Worm (Caenorhabditis elegans) whole organism, young adult: ENCODE measurements around the gene srab-6.

Experiments used
- B0019.2 ChIP-seq: fragments of 200-800 bp; sonication (Bioruptor generic); conservative IDR thresholded peaks from 2 replicates; pipeline ENCODE4 v1.3.6; 2022; ENCODE audit warnings: missing genetic modification reagents, missing genetic modification characterization, missing compliant biosample characterization
- B0035.1 ChIP-seq: sonication (generic microtip); optimal IDR thresholded peaks from 2 replicates; lab custom pipeline; 2016; ENCODE audit warnings: missing genetic modification characterization, mild to moderate bottlenecking, missing compliant biosample characterization, missing genotype, missing genetic modification reagents
- B0336.3 ChIP-seq: fragments of 200-800 bp; sonication (Bioruptor generic); IDR thresholded peaks from 2 replicates; pipeline ENCODE4 v1.3.6; 2022; ENCODE audit warnings: missing genetic modification characterization, missing compliant biosample characterization
- F52B5.7 ChIP-seq: sonication (generic microtip); optimal IDR thresholded peaks from 2 replicates; lab custom pipeline; 2016; ENCODE audit warnings: mild to moderate bottlenecking, missing genetic modification characterization, missing compliant biosample characterization
- F55B11.4 ChIP-seq: sonication (generic microtip); optimal IDR thresholded peaks from 2 replicates; lab custom pipeline; 2016; ENCODE audit warnings: missing compliant biosample characterization, missing genetic modification characterization, borderline replicate concordance; ENCODE audit not compliant: insufficient read depth
- K12H6.12 ChIP-seq: fragments of 200-800 bp; sonication (Bioruptor generic); optimal IDR thresholded peaks from 2 replicates; lab custom pipeline; 2018; ENCODE audit warnings: mild to moderate bottlenecking, missing genetic modification characterization, missing compliant biosample characterization
- Y53G8AR.9 ChIP-seq: fragments of 200-800 bp; sonication (Bioruptor generic); conservative IDR thresholded peaks from 2 replicates; pipeline ENCODE4 v1.3.6; 2022; ENCODE audit warnings: missing genetic modification reagents, missing genetic modification characterization, missing compliant biosample characterization
- Y79H2A.3 ChIP-seq: fragments of 200-800 bp; sonication (Bioruptor generic); conservative IDR thresholded peaks from 2 replicates; pipeline ENCODE4 v1.3.6; 2022; ENCODE audit warnings: missing genetic modification reagents, missing genetic modification characterization, missing compliant biosample characterization
- Y95B8A.8 ChIP-seq: fragments of 200-800 bp; sonication (Bioruptor generic); IDR thresholded peaks from 2 replicates; pipeline ENCODE4 v1.3.6; 2022; ENCODE audit warnings: missing genetic modification reagents, missing genetic modification characterization, missing compliant biosample characterization
- akir-1 ChIP-seq: fragments of 200-800 bp; sonication (Bioruptor generic); optimal IDR thresholded peaks from 2 replicates; lab custom pipeline; 2018; ENCODE audit warnings: mild to moderate bottlenecking, missing genetic modification characterization, moderate library complexity, missing compliant biosample characterization
- athp-1 ChIP-seq: sonication (generic microtip); optimal IDR thresholded peaks from 2 replicates; lab custom pipeline; 2017; ENCODE audit warnings: mild to moderate bottlenecking, missing genetic modification characterization, missing compliant biosample characterization
- ceh-58 ChIP-seq: fragments of 200-800 bp; sonication (Bioruptor generic); IDR thresholded peaks from 2 replicates; pipeline ENCODE4 v1.3.6; 2022; ENCODE audit warnings: missing genetic modification characterization, missing compliant biosample characterization
- chd-7 ChIP-seq: sonication (generic microtip); optimal IDR thresholded peaks from 2 replicates; lab custom pipeline; 2016; ENCODE audit warnings: mild to moderate bottlenecking, missing genetic modification characterization, moderate library complexity, missing compliant biosample characterization
- dox-1 ChIP-seq: fragments of 200-800 bp; sonication (Bioruptor generic); IDR thresholded peaks from 2 replicates; pipeline ENCODE4 v1.3.6; 2022; ENCODE audit warnings: missing genetic modification reagents, missing genetic modification characterization, missing compliant biosample characterization
- ets-4 ChIP-seq: fragments of 200-800 bp; sonication (Bioruptor generic); optimal IDR thresholded peaks from 2 replicates; lab custom pipeline; 2018; ENCODE audit warnings: mild to moderate bottlenecking, missing genetic modification characterization, missing compliant biosample characterization
- gei-17 ChIP-seq: fragments of 200-800 bp; sonication (Bioruptor generic); optimal IDR thresholded peaks from 2 replicates; lab custom pipeline; 2018; ENCODE audit warnings: mild to moderate bottlenecking, missing genetic modification characterization, missing compliant biosample characterization
- him-1 ChIP-seq: sonication (generic microtip); optimal IDR thresholded peaks from 2 replicates; lab custom pipeline; 2016; ENCODE audit warnings: missing genotype, missing genetic modification reagents, missing genetic modification characterization, missing compliant biosample characterization
- hmg-1.2 ChIP-seq: fragments of 200-800 bp; sonication (Bioruptor generic); IDR thresholded peaks from 2 replicates; pipeline ENCODE4 v1.3.6; 2022; ENCODE audit warnings: missing genetic modification reagents, missing genetic modification characterization, missing compliant biosample characterization
- lag-1 ChIP-seq: fragments of 200-800 bp; sonication (Bioruptor generic); IDR thresholded peaks from 2 replicates; pipeline ENCODE4 v1.3.6; 2022; ENCODE audit warnings: missing genetic modification reagents, missing genetic modification characterization, missing compliant biosample characterization
- lin-35 ChIP-seq, 3 experiments: fragments of 150-350 bp in 2 of 3; sonication (generic microtip) in 1 of 3; optimal IDR thresholded peaks; 2 replicates each; lab custom pipeline; 2014 to 2018; ENCODE audit warnings: missing biosample characterization in 3 of 3, missing genetic modification characterization in 3 of 3, missing genetic modification reagents in 3 of 3
- lin-54 ChIP-seq: fragments of 200-800 bp; sonication (Bioruptor generic); optimal IDR thresholded peaks from 2 replicates; lab custom pipeline; 2018; ENCODE audit warnings: mild to moderate bottlenecking, missing genetic modification characterization, missing compliant biosample characterization
- lir-1 ChIP-seq: fragments of 200-800 bp; sonication (Bioruptor generic); conservative IDR thresholded peaks from 2 replicates; pipeline ENCODE4 v1.3.6; 2022; ENCODE audit warnings: missing genetic modification reagents, missing genetic modification characterization, missing compliant biosample characterization
- madf-10 ChIP-seq: sonication (generic microtip); optimal IDR thresholded peaks from 2 replicates; lab custom pipeline; 2016; ENCODE audit warnings: mild to moderate bottlenecking, missing genetic modification characterization, missing compliant biosample characterization
- madf-6 ChIP-seq: fragments of 200-800 bp; sonication (Bioruptor generic); IDR thresholded peaks from 2 replicates; pipeline ENCODE4 v1.3.6; 2022; ENCODE audit warnings: missing genetic modification reagents, missing genetic modification characterization, missing compliant biosample characterization
- mcd-1 ChIP-seq: fragments of 200-800 bp; sonication (Bioruptor generic); IDR thresholded peaks from 2 replicates; pipeline ENCODE4 v1.3.6; 2022; ENCODE audit warnings: missing genetic modification reagents, missing genetic modification characterization, missing compliant biosample characterization
- mel-28 ChIP-seq: sonication (generic microtip); optimal IDR thresholded peaks from 2 replicates; lab custom pipeline; 2016; ENCODE audit warnings: borderline replicate concordance, mild to moderate bottlenecking, missing genetic modification characterization, missing compliant biosample characterization
- nfya-2 ChIP-seq: fragments of 200-800 bp; sonication (Bioruptor generic); IDR thresholded peaks from 2 replicates; pipeline ENCODE4 v1.3.6; 2022; ENCODE audit warnings: missing genetic modification reagents, missing genetic modification characterization, missing compliant biosample characterization
- nhr-80 ChIP-seq: sonication (generic microtip); optimal IDR thresholded peaks from 2 replicates; lab custom pipeline; 2016; ENCODE audit warnings: missing genetic modification characterization, missing compliant biosample characterization
- rec-8 ChIP-seq, 2 experiments: sonication (generic microtip); optimal IDR thresholded peaks; 2 replicates each; lab custom pipeline; 2016; ENCODE audit warnings: mild to moderate bottlenecking in 2 of 2, missing genetic modification characterization in 2 of 2, missing genetic modification reagents in 2 of 2, missing genotype in 2 of 2, missing biosample characterization in 1 of 2, missing compliant biosample characterization in 1 of 2, moderate library complexity in 1 of 2
- snpc-3.4 ChIP-seq: sonication (generic microtip); optimal IDR thresholded peaks from 2 replicates; lab custom pipeline; 2017; ENCODE audit warnings: missing genetic modification characterization, mild to moderate bottlenecking, missing compliant biosample characterization, antibody characterized with exemption, moderate library complexity, missing genotype, missing genetic modification reagents
- snpc-4 ChIP-seq, 5 experiments: fragments of 150-350 bp in 1 of 5; sonication (generic microtip) in 4 of 5; optimal IDR thresholded peaks; 2 replicates each; lab custom pipeline; 2014 to 2018; ENCODE audit warnings: missing genetic modification characterization in 5 of 5, missing biosample characterization in 3 of 5, antibody characterized with exemption in 2 of 5, mild to moderate bottlenecking in 2 of 5, missing compliant biosample characterization in 2 of 5, missing genotype in 2 of 5, moderate library complexity in 2 of 5, missing genetic modification reagents in 1 of 5
- somi-1 ChIP-seq: fragments of 200-800 bp; sonication (Bioruptor generic); optimal IDR thresholded peaks from 2 replicates; lab custom pipeline; 2018; ENCODE audit warnings: mild to moderate bottlenecking, missing genetic modification characterization, missing compliant biosample characterization
- tlf-1 ChIP-seq: fragments of 200-800 bp; sonication (Bioruptor generic); optimal IDR thresholded peaks from 2 replicates; lab custom pipeline; 2018; ENCODE audit warnings: mild to moderate bottlenecking, missing genetic modification characterization, missing compliant biosample characterization
- unc-130 ChIP-seq: sonication (generic microtip); optimal IDR thresholded peaks from 2 replicates; lab custom pipeline; 2016; ENCODE audit warnings: missing genetic modification reagents, missing genetic modification characterization, missing compliant biosample characterization
- zim-3 ChIP-seq: sonication (generic microtip); optimal IDR thresholded peaks from 2 replicates; lab custom pipeline; 2017; ENCODE audit warnings: mild to moderate bottlenecking, missing genetic modification characterization, moderate library complexity, missing compliant biosample characterization
- ztf-25 ChIP-seq: fragments of 200-800 bp; sonication (Bioruptor generic); IDR thresholded peaks from 2 replicates; pipeline ENCODE4 v1.3.6; 2022; ENCODE audit warnings: missing genetic modification reagents, missing genetic modification characterization, missing compliant biosample characterization
- ztf-26 ChIP-seq: sonication (generic microtip); optimal IDR thresholded peaks from 2 replicates; lab custom pipeline; 2017; ENCODE audit warnings: missing genetic modification characterization, missing compliant biosample characterization
- ztf-28 ChIP-seq: fragments of 200-800 bp; sonication (Bioruptor generic); IDR thresholded peaks from 2 replicates; pipeline ENCODE4 v1.3.6; 2022; ENCODE audit warnings: missing genetic modification reagents, missing genetic modification characterization, missing compliant biosample characterization

srab-6 gene

DNA sequence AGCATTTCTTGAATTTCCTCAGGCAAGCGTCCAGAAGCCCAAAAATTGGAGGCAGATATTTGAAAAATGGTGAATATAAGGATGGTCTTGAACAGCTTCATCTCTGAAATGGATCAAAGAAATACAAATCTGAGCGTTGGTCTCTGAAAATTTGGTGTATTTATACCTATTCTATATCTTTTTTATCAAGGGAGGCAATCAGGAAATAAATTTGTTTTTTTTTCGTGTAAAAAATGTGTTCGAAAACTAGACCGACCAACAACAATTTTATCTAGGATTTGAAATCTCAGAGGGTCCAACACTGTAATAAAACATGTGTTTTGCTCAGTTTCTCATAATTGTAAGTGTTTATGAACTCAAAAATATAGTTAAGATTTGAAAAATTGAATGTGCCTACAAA is 30.0 kb downstream of the srab-6 start, which contains the start of gene srt-56:
TSS of gene srt-56 (minus strand) at position 101 of the 400 bp plus-strand sequence.
- no peak for TF ChIP-seq madf-6 (GFP tag; lab: Robert Waterston, UW)

ce11 chrV:3119185-3119584 is 32.6 kb downstream of the srab-6 start:
- TF ChIP-seq dox-1 (GFP tag; lab: Robert Waterston, UW) (0 out of 2 replicates have a peak, but pooled peaks have one; percentile 34), nhr-80 (tag; lab: Kevin White, UChicago) (peak; percentile 50), lin-54 (GFP tag; lab: Kevin White, UChicago) (no peak)
- TF ChIP-seq, all 124 proteins: peak for 2

ce11 chrV:3118167-3118566 is 33.6 kb downstream of the srab-6 start, which contains the start of gene clec-210:
clec-210 (plus strand) TSS chrV:3118377.
- TF ChIP-seq snpc-3.4 (no peak), nhr-80 (tag; lab: Kevin White, UChicago) (peak; percentile 33)

DNA sequence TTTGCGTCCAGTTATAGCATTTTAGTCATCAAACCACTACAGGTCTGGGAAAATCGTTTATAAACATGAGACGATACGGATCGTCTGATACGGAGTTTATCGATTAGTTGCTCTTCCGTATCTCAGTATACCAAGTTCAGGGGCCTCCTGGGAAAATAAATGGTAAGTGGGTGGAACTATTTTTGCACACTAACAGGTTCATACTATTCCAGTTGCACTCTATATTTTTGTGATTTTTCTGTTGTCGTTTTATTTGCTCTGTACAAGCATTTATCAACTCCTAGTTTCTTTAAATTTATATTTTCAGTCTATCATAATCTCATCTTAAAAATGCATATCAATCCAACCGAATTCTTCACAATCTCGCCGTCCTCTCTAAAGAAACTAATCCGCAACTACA is 36.8 kb downstream of the srab-6 start, which contains the start of gene Y73C8C.3:
TSS of gene Y73C8C.3 (plus strand) at position 301 of the 400 bp plus-strand sequence.
- TF ChIP-seq nhr-80 (tag; lab: Kevin White, UChicago) (no peak), tlf-1 (GFP tag; lab: Kevin White, UChicago) (no peak), ceh-58 (no peak), lag-1 (GFP tag; lab: Robert Waterston, UW) (no peak), B0019.2 (GFP tag; lab: Robert Waterston, UW) (no peak), lir-1 (GFP tag; lab: Robert Waterston, UW) (no peak), gei-17 (no peak), lin-35 (GFP tag; optimal IDR thresholded peaks at IDR 0.05; lab: Kevin White, UChicago) (no peak), B0336.3 (GFP tag; lab: Robert Waterston, UW) (no peak), ztf-26 (tag; lab: Kevin White, UChicago) (no peak), K12H6.12 (tag; lab: Kevin White, UChicago) (no peak)
- TF ChIP-seq, all 124 proteins: peak for 0

DNA sequence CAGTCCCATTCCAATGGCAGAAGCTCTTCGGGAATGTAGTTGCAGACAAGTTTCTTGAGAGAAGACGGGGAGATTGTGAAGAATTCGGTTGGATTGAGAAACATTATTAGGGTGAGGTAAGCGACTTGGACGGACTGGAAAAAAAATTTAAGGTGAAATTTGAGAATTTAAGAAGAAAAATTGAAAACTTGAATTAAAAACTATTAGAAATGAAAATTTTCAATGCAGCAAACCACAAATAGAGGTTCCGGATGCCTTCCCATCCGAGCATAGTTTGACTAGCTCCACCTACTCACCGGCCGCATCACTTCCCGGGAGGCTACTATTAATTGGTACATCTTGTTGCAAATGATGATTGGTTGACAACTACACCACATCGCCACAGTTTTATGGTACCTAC is 38.0 kb downstream of the srab-6 start, which contains the start of gene Y73C8C.8:
TSS of gene Y73C8C.8 (minus strand) at position 101 of the 400 bp plus-strand sequence.
- TF ChIP-seq dox-1 (GFP tag; lab: Robert Waterston, UW) = no peak
- TF ChIP-seq ztf-25 (GFP tag; lab: Robert Waterston, UW) = no peak
- TF ChIP-seq mel-28 (tag; lab: Kevin White, UChicago) = no peak
- TF ChIP-seq snpc-4 (GFP tag; optimal IDR thresholded peaks at IDR 0.05; lab: Kevin White, UChicago) = no peak
- TF ChIP-seq snpc-4 (tag; optimal IDR thresholded peaks at IDR 0.05; lab: Kevin White, UChicago) = no peak
- no peak for TF ChIP-seq Y95B8A.8 (GFP tag; lab: Robert Waterston, UW)
- TF ChIP-seq Y53G8AR.9 (GFP tag; lab: Robert Waterston, UW) = no peak
- TF ChIP-seq Y79H2A.3 (GFP tag; lab: Robert Waterston, UW) = no peak
- TF ChIP-seq athp-1 (tag; lab: Kevin White, UChicago) = no peak
- TF ChIP-seq B0035.1 (tag; lab: Kevin White, UChicago) = no peak
- TF ChIP-seq tlf-1 (GFP tag; lab: Kevin White, UChicago) = no peak
- no peak for TF ChIP-seq madf-10

- TF ChIP-seq hmg-1.2 (GFP tag; lab: Robert Waterston, UW) (no peak), mcd-1 (GFP tag; lab: Robert Waterston, UW) (no peak), F52B5.7 (tag; lab: Kevin White, UChicago) (no peak), somi-1 (GFP tag; lab: Kevin White, UChicago) (no peak), rec-8 (tag; optimal IDR thresholded peaks at IDR 0.05; lab: Kevin White, UChicago) (no peak), snpc-4 (GFP tag; optimal IDR thresholded peaks at IDR 0.05; lab: Kevin White, UChicago) (no peak), snpc-4 (tag; optimal IDR thresholded peaks at IDR 0.05; lab: Kevin White, UChicago) (no peak), zim-3 (tag; lab: Kevin White, UChicago) (no peak), nfya-2 (GFP tag; lab: Robert Waterston, UW) (no peak), chd-7 (tag; lab: Kevin White, UChicago) (no peak), ets-4 (GFP tag; lab: Kevin White, UChicago) (no peak), ztf-28 (no peak), akir-1 (GFP tag; lab: Kevin White, UChicago) (no peak), unc-130 (GFP tag; lab: Kevin White, UChicago) (no peak), F55B11.4 (tag; lab: Kevin White, UChicago) (no peak), him-1 (no peak)
Observed at ce11 chrV:3112198-3112597, 39.6 kb downstream of the srab-6 start.
